Worm (Caenorhabditis elegans) whole organism, young adult: ENCODE measurements around the gene Y53G8AR.6.

Source experiments
- B0261.1 ChIP-seq: sonication (generic microtip); optimal IDR thresholded peaks from 2 replicates; lab custom pipeline; 2016; ENCODE audit warnings: mild to moderate bottlenecking, missing genetic modification characterization, moderate library complexity, missing compliant biosample characterization
- F39B2.1 ChIP-seq: fragments of 200-800 bp; sonication (Bioruptor generic); IDR thresholded peaks from 2 replicates; pipeline ENCODE4 v1.3.6; 2022; ENCODE audit warnings: missing genetic modification reagents, missing genetic modification characterization, missing compliant biosample characterization
- ama-1 ChIP-seq, 3 experiments: fragments of 150-350 bp in 1 of 3; sonication (generic microtip) in 2 of 3; optimal IDR thresholded peaks; 2 replicates each; lab custom pipeline; 2014 to 2018; ENCODE audit warnings: missing biosample characterization in 2 of 3, missing genetic modification characterization in 2 of 3, missing genetic modification reagents in 2 of 3
- attf-3 ChIP-seq: fragments of 200-800 bp; sonication (Bioruptor generic); conservative IDR thresholded peaks from 2 replicates; pipeline ENCODE4 v1.3.6; 2022; ENCODE audit warnings: missing genetic modification reagents, missing genetic modification characterization, missing compliant biosample characterization
- cebp-2 ChIP-seq: fragments of 200-800 bp; sonication (Bioruptor generic); IDR thresholded peaks from 2 replicates; pipeline ENCODE4 v1.3.6; 2022; ENCODE audit warnings: missing genetic modification characterization, missing compliant biosample characterization
- ceh-100 ChIP-seq: fragments of 200-800 bp; sonication (Bioruptor generic); IDR thresholded peaks from 2 replicates; pipeline ENCODE4 v1.3.6; 2022; ENCODE audit warnings: missing genetic modification reagents, missing genetic modification characterization, missing compliant biosample characterization
- ceh-79 ChIP-seq: sonication (generic microtip); optimal IDR thresholded peaks from 2 replicates; lab custom pipeline; 2017; ENCODE audit warnings: mild to moderate bottlenecking, missing genetic modification characterization, missing compliant biosample characterization
- snpc-4 ChIP-seq, 5 experiments: fragments of 150-350 bp in 1 of 5; sonication (generic microtip) in 4 of 5; optimal IDR thresholded peaks; 2 replicates each; lab custom pipeline; 2014 to 2018; ENCODE audit warnings: missing genetic modification characterization in 5 of 5, missing biosample characterization in 3 of 5, antibody characterized with exemption in 2 of 5, mild to moderate bottlenecking in 2 of 5, missing compliant biosample characterization in 2 of 5, missing genotype in 2 of 5, moderate library complexity in 2 of 5, missing genetic modification reagents in 1 of 5
- unc-62 ChIP-seq: fragments of 150-350 bp; optimal IDR thresholded peaks from 2 replicates; lab custom pipeline; 2014; ENCODE audit warnings: missing biosample characterization, missing genetic modification reagents, missing genetic modification characterization
- ztf-18 ChIP-seq: sonication (generic microtip); optimal IDR thresholded peaks from 2 replicates; lab custom pipeline; 2016; ENCODE audit warnings: missing genotype, mild to moderate bottlenecking, missing genetic modification characterization, missing compliant biosample characterization
- ztf-25 ChIP-seq: fragments of 200-800 bp; sonication (Bioruptor generic); IDR thresholded peaks from 2 replicates; pipeline ENCODE4 v1.3.6; 2022; ENCODE audit warnings: missing genetic modification reagents, missing genetic modification characterization, missing compliant biosample characterization

DNA sequence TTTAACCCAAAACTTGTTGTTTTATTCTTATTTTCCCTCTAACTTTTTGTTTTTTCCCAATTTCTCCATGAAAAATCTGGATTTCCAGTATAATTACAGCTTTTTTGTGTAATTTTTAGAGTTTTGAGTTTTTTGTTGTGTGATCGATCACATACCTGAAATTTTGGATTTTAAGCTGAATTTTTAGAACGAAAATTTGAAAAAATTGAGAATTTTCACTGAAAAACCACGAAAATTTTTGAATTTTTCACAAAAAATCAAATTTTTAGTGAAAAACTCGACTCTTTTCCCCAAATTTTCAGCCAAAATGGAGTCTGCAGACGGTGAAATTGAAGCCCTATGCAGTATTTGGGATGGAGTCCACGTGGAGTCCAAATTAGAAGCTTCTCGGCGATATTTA, 2.6 kb downstream of the Y53G8AR.6 start, which contains the start of gene Y53G8AR.5:
- TF ChIP-seq snpc-4 (GFP tag; optimal IDR thresholded peaks at IDR 0.05; lab: Kevin White, UChicago) = no peak
- TF ChIP-seq snpc-4 (tag; optimal IDR thresholded peaks at IDR 0.05; lab: Kevin White, UChicago) = no peak
- TF ChIP-seq ceh-100 (GFP tag; lab: Robert Waterston, UW) = no peak
- TF ChIP-seq ama-1 (optimal IDR thresholded peaks at IDR 0.05; lab: Kevin White, UChicago) = no peak
- no peak for TF ChIP-seq ama-1 (GFP tag; optimal IDR thresholded peaks at IDR 0.05; lab: Kevin White, UChicago)
- TF ChIP-seq cebp-2 (GFP tag; lab: Robert Waterston, UW) = no peak
- no peak for TF ChIP-seq ceh-79 (tag; lab: Kevin White, UChicago)
- no peak for TF ChIP-seq ztf-18 (tag; lab: Kevin White, UChicago)
- TF ChIP-seq attf-3 (GFP tag; lab: Robert Waterston, UW) = no peak
- TF ChIP-seq unc-62 (GFP tag; lab: Kevin White, UChicago) = no peak
- TF ChIP-seq B0261.1 (tag; lab: Kevin White, UChicago) = no peak
- no peak for TF ChIP-seq ztf-25 (GFP tag; lab: Robert Waterston, UW)
- TF ChIP-seq F39B2.1 (GFP tag; lab: Robert Waterston, UW) = no peak
